Fruit fly (Drosophila melanogaster): ENCODE data around the gene CG31832.

The CG31832 gene

dm6 chr2L:14995594-14996463 lies 35.7 kb downstream of the CG31832 start:
- TF ChIP-seq CG17801 (GFP tag; optimal IDR thresholded peaks at IDR 0.05; ENCODE audit: partially characterized antibody) = peak; percentile 26

- no peak for TF ChIP-seq CG17801 (GFP tag; optimal IDR thresholded peaks at IDR 0.05; ENCODE audit: partially characterized antibody)
Measured at dm6 chr2L:14994834-14995506, 36.6 kb downstream of the CG31832 start.

dm6 chr2L:14992889-14993288 lies 38.7 kb downstream of the CG31832 start:
- no peak for TF ChIP-seq CG17801 (GFP tag; optimal IDR thresholded peaks at IDR 0.05; ENCODE audit: partially characterized antibody)

All from ovary, adult (tissue).